Fruit fly (Drosophila melanogaster): ENCODE measurements around the gene Noc1.
A peak's percentile ranks its signal among the peaks of the same experiment; 100 is the strongest.

The Noc1 gene

dm6 chr3L:11119901-11120418 is 45.4 kb downstream of the Noc1 start (continued):
- TF ChIP-seq YL-1 (GFP tag; optimal IDR thresholded peaks at IDR 0.05) (peak; percentile 14), CG1024 (GFP tag; IDR thresholded peaks at IDR 0.05) (no peak; the same call in 1 of the 2 replicates), nom (GFP tag; optimal IDR thresholded peaks at IDR 0.05) (no peak), pros (GFP tag; optimal IDR thresholded peaks at IDR 0.05) (peak; percentile 8), CG2199 (GFP tag; IDR thresholded peaks at IDR 0.05) (no peak), CG10267 (tag; optimal IDR thresholded peaks at IDR 0.05) (no peak), Xrp1 (GFP tag; IDR thresholded peaks at IDR 0.05) (no peak; the same call in 1 of the 2 replicates), Hmx (GFP tag; optimal IDR thresholded peaks at IDR 0.05) (no peak), CG8290 (GFP tag; optimal IDR thresholded peaks at IDR 0.05) (no peak), CG8290 (tag; optimal IDR thresholded peaks at IDR 0.05) (peak in 1 of 2 experiments; percentile 78), toy (GFP tag; IDR thresholded peaks at IDR 0.05) (no peak), dati (GFP tag; IDR thresholded peaks at IDR 0.05) (no peak), CrebB (tag; optimal IDR thresholded peaks at IDR 0.05) (peak; percentile 47), CG1529 (GFP tag; optimal IDR thresholded peaks at IDR 0.05) (peak; percentile 30), CG11723 (GFP tag; optimal IDR thresholded peaks at IDR 0.05) (peak; percentile 18), repo (GFP tag; optimal IDR thresholded peaks at IDR 0.05) (peak; percentile 14), HHEX (GFP tag; optimal IDR thresholded peaks at IDR 0.05) (peak; percentile 39), ham (GFP tag; IDR thresholded peaks at IDR 0.05) (no peak), H15 (GFP tag; IDR thresholded peaks at IDR 0.05) (no peak), ems (GFP tag; optimal IDR thresholded peaks at IDR 0.05) (no peak), ash1 (GFP tag; optimal IDR thresholded peaks at IDR 0.05) (peak; percentile 66), zfh1 (GFP tag; IDR thresholded peaks at IDR 0.05) (0 out of 3 replicates have a peak, but pooled peaks have one; percentile 18), Jarid2 (GFP tag; optimal IDR thresholded peaks at IDR 0.05) (no peak), lab (GFP tag; optimal IDR thresholded peaks at IDR 0.05) (peak; percentile 83), CG1603 (tag; optimal IDR thresholded peaks at IDR 0.05) (peak; percentile 41), Atf6 (GFP tag; IDR thresholded peaks at IDR 0.05) (peak; percentile 59; the same call in 1 of the 2 replicates), BtbVII (GFP tag; optimal IDR thresholded peaks at IDR 0.05) (peak; percentile 63), CG9609 (GFP tag; optimal IDR thresholded peaks at IDR 0.05) (no peak), E2f2 (GFP tag; IDR thresholded peaks at IDR 0.05) (peak; percentile 17; the same call in 1 of the 2 replicates), CG4617 (GFP tag; optimal IDR thresholded peaks at IDR 0.05; ENCODE audit: borderline replicate concordance) (no peak), CG30431 (GFP tag; optimal IDR thresholded peaks at IDR 0.05) (no peak), slbo (GFP tag; IDR thresholded peaks at IDR 0.05) (peak; percentile 40), yki (optimal IDR thresholded peaks at IDR 0.05) (no peak), CG12769 (tag; optimal IDR thresholded peaks at IDR 0.05) (peak; percentile 83), grau (tag; optimal IDR thresholded peaks at IDR 0.05) (no peak), CG4424 (GFP tag; optimal IDR thresholded peaks at IDR 0.05) (no peak), CG11695 (GFP tag; IDR thresholded peaks at IDR 0.05) (0 out of 3 replicates have a peak, but pooled peaks have one; percentile 14), dmrt99B (tag; optimal IDR thresholded peaks at IDR 0.05) (no peak), Fer1 (GFP tag; optimal IDR thresholded peaks at IDR 0.05) (peak; percentile 80), dmrt11E (tag; optimal IDR thresholded peaks at IDR 0.05) (peak; percentile 1), CG18599 (GFP tag; optimal IDR thresholded peaks at IDR 0.05) (peak; percentile 67), CG15696 (tag; optimal IDR thresholded peaks at IDR 0.05) (peak; percentile 26), kah (GFP tag; optimal IDR thresholded peaks at IDR 0.05) (peak; percentile 60), Dp (GFP tag; optimal IDR thresholded peaks at IDR 0.05) (no peak), B-H1 (GFP tag; IDR thresholded peaks at IDR 0.05) (no peak), lov (optimal IDR thresholded peaks at IDR 0.05) (no peak), lov (GFP tag; IDR thresholded peaks at IDR 0.05) (no peak), ATbp (GFP tag; optimal IDR thresholded peaks at IDR 0.05) (peak; percentile 66), Adf1 (GFP tag; IDR thresholded peaks at IDR 0.05) (no peak; the same call in 1 of the 2 replicates), Sry-β (GFP tag; optimal IDR thresholded peaks at IDR 0.05) (no peak), maf-S (GFP tag; optimal IDR thresholded peaks at IDR 0.05) (no peak)
